Worm (Caenorhabditis elegans) whole organism, L4 larva: Measurements from ENCODE around the gene ZK1320.3.

Experiments
- D1046.2 ChIP-seq: fragments of 200-800 bp; sonication (Bioruptor generic); IDR thresholded peaks from 2 replicates; pipeline ENCODE4 v1.3.6; 2022; ENCODE audit warnings: missing genetic modification characterization, missing compliant biosample characterization
- F10B5.3 ChIP-seq: sonication (generic microtip); optimal IDR thresholded peaks from 2 replicates; lab custom pipeline; 2016; ENCODE audit warnings: mild to moderate bottlenecking, missing genetic modification characterization, missing compliant biosample characterization
- F49E8.2 ChIP-seq: sonication (generic microtip); optimal IDR thresholded peaks from 2 replicates; lab custom pipeline; 2016; ENCODE audit warnings: missing compliant biosample characterization, mild to moderate bottlenecking, missing genetic modification characterization, borderline replicate concordance
- R02D3.7 ChIP-seq: fragments of 150-350 bp; sonication (generic microtip); optimal IDR thresholded peaks from 3 replicates; lab custom pipeline; 2014; ENCODE audit warnings: missing biosample characterization, missing genetic modification characterization
- Y5F2A.4 ChIP-seq: fragments of 200-800 bp; sonication (Bioruptor generic); optimal IDR thresholded peaks from 2 replicates; lab custom pipeline; 2018; ENCODE audit warnings: mild to moderate bottlenecking, missing genetic modification characterization, missing compliant biosample characterization
- Y75B8A.6 ChIP-seq: fragments of 200-800 bp; sonication (Bioruptor generic); IDR thresholded peaks from 2 replicates; pipeline ENCODE4 v1.3.6; 2022; ENCODE audit warnings: missing genetic modification reagents, missing genetic modification characterization, missing compliant biosample characterization
- ceh-28 ChIP-seq: fragments of 150-350 bp; optimal IDR thresholded peaks from 2 replicates; lab custom pipeline; 2014; ENCODE audit warnings: missing biosample characterization, missing genetic modification reagents, missing genetic modification characterization
- ceh-32 ChIP-seq: sonication (generic microtip); optimal IDR thresholded peaks from 2 replicates; lab custom pipeline; 2016; ENCODE audit warnings: mild to moderate bottlenecking, missing genetic modification characterization, missing compliant biosample characterization; ENCODE audit not compliant: poor library complexity
- ceh-44 ChIP-seq: fragments of 200-800 bp; sonication (Bioruptor generic); IDR thresholded peaks from 2 replicates; pipeline ENCODE4 v1.3.6; 2022; ENCODE audit warnings: missing genetic modification reagents, missing genetic modification characterization, missing compliant biosample characterization
- ceh-62 ChIP-seq: sonication (generic microtip); optimal IDR thresholded peaks from 2 replicates; lab custom pipeline; 2017; ENCODE audit warnings: missing biosample characterization, missing genetic modification characterization
- ceh-82 ChIP-seq: sonication (generic microtip); optimal IDR thresholded peaks from 2 replicates; lab custom pipeline; 2017; ENCODE audit warnings: missing biosample characterization, missing genetic modification characterization
- daf-16 ChIP-seq, 3 experiments: sonication (generic microtip); optimal IDR thresholded peaks; 2 replicates each; lab custom pipeline; 2016 to 2017; ENCODE audit warnings: missing genetic modification characterization in 3 of 3, missing genetic modification reagents in 3 of 3, mild to moderate bottlenecking in 2 of 3, missing compliant biosample characterization in 2 of 3, missing biosample characterization in 1 of 3, moderate library complexity in 1 of 3
- dmd-6 ChIP-seq: fragments of 200-800 bp; sonication (Bioruptor generic); IDR thresholded peaks from 2 replicates; pipeline ENCODE4 v1.3.6; 2022; ENCODE audit warnings: missing genetic modification reagents, missing genetic modification characterization, missing compliant biosample characterization
- dmd-8 ChIP-seq: fragments of 200-800 bp; sonication (Bioruptor generic); IDR thresholded peaks from 2 replicates; pipeline ENCODE4 v1.3.6; 2022; ENCODE audit warnings: missing genetic modification characterization, missing compliant biosample characterization
- dmd-9 ChIP-seq: fragments of 200-800 bp; sonication (Bioruptor generic); IDR thresholded peaks from 2 replicates; pipeline ENCODE4 v1.3.6; 2022; ENCODE audit warnings: missing genetic modification reagents, missing genetic modification characterization, missing compliant biosample characterization
- dpl-1 ChIP-seq: fragments of 150-350 bp; optimal IDR thresholded peaks from 2 replicates; lab custom pipeline; 2014; ENCODE audit warnings: missing biosample characterization, missing genetic modification reagents, missing genetic modification characterization
- egl-43 ChIP-seq: fragments of 200-800 bp; sonication (Bioruptor generic); IDR thresholded peaks from 2 replicates; pipeline ENCODE4 v1.3.6; 2022; ENCODE audit warnings: missing genetic modification reagents, missing genetic modification characterization, missing compliant biosample characterization
- fkh-10 ChIP-seq: fragments of 150-350 bp; optimal IDR thresholded peaks from 2 replicates; lab custom pipeline; 2014; ENCODE audit warnings: missing biosample characterization, missing genetic modification reagents, missing genetic modification characterization
- hlh-11 ChIP-seq: fragments of 200-800 bp; sonication (Bioruptor generic); optimal IDR thresholded peaks from 2 replicates; lab custom pipeline; 2018; ENCODE audit warnings: mild to moderate bottlenecking, missing genetic modification characterization, missing compliant biosample characterization
- jun-1 ChIP-seq: fragments of 150-350 bp; optimal IDR thresholded peaks from 2 replicates; lab custom pipeline; 2014; ENCODE audit warnings: missing biosample characterization, missing genetic modification reagents, missing genetic modification characterization
- lim-7 ChIP-seq: fragments of 200-800 bp; sonication (Bioruptor generic); IDR thresholded peaks from 2 replicates; pipeline ENCODE4 v1.3.6; 2022; ENCODE audit warnings: missing genetic modification characterization, missing compliant biosample characterization
- lin-13 ChIP-seq: fragments of 150-350 bp; optimal IDR thresholded peaks from 2 replicates; lab custom pipeline; 2014; ENCODE audit warnings: missing biosample characterization, missing genetic modification reagents, missing genetic modification characterization
- lir-3 ChIP-seq: sonication (generic microtip); optimal IDR thresholded peaks from 2 replicates; lab custom pipeline; 2016; ENCODE audit warnings: mild to moderate bottlenecking, missing genetic modification characterization, missing compliant biosample characterization
- lsy-2 ChIP-seq, 2 experiments: fragments of 150-350 bp in 1 of 2; sonication (generic microtip) in 1 of 2; optimal IDR thresholded peaks; 2 replicates each; lab custom pipeline; 2014 to 2017; ENCODE audit warnings: missing biosample characterization in 2 of 2, missing genetic modification characterization in 2 of 2
- madf-9 ChIP-seq: fragments of 200-800 bp; sonication (Bioruptor generic); conservative IDR thresholded peaks from 2 replicates; pipeline ENCODE4 v1.3.6; 2022; ENCODE audit warnings: missing genetic modification reagents, missing genetic modification characterization, missing compliant biosample characterization
- mdl-1 ChIP-seq, 2 experiments: fragments of 150-350 bp in 1 of 2; sonication (generic microtip) in 1 of 2; optimal IDR thresholded peaks; 2 replicates each; lab custom pipeline; 2014 to 2017; ENCODE audit warnings: missing biosample characterization in 2 of 2, missing genetic modification characterization in 2 of 2
- mdt-29 ChIP-seq: fragments of 200-800 bp; sonication (Bioruptor generic); IDR thresholded peaks from 2 replicates; pipeline ENCODE4 v1.3.6; 2022; ENCODE audit warnings: missing genetic modification reagents, missing genetic modification characterization, missing compliant biosample characterization
- mep-1 ChIP-seq: fragments of 150-350 bp; sonication (generic microtip); optimal IDR thresholded peaks from 3 replicates; lab custom pipeline; 2014; ENCODE audit warnings: missing biosample characterization, missing genetic modification characterization
- mes-2 ChIP-seq: sonication (generic microtip); optimal IDR thresholded peaks from 2 replicates; lab custom pipeline; 2016; ENCODE audit warnings: missing genotype, mild to moderate bottlenecking, missing genetic modification characterization, missing compliant biosample characterization; ENCODE audit not compliant: poor library complexity, severe bottlenecking
- mxl-2 ChIP-seq: fragments of 200-800 bp; sonication (Bioruptor generic); conservative IDR thresholded peaks from 2 replicates; pipeline ENCODE4 v1.3.6; 2022; ENCODE audit warnings: missing genetic modification reagents, missing genetic modification characterization, missing compliant biosample characterization
- nhr-11 ChIP-seq: fragments of 150-350 bp; optimal IDR thresholded peaks from 2 replicates; lab custom pipeline; 2014; ENCODE audit warnings: missing biosample characterization, missing genetic modification characterization
- nhr-111 ChIP-seq: fragments of 200-800 bp; sonication (Bioruptor generic); optimal IDR thresholded peaks from 2 replicates; lab custom pipeline; 2018; ENCODE audit warnings: mild to moderate bottlenecking, missing genetic modification characterization, missing compliant biosample characterization
- nhr-25 ChIP-seq: sonication (generic microtip); optimal IDR thresholded peaks from 2 replicates; lab custom pipeline; 2017; ENCODE audit warnings: missing genetic modification characterization, mild to moderate bottlenecking, missing compliant biosample characterization, antibody characterized with exemption, moderate library complexity, borderline replicate concordance; ENCODE audit not compliant: insufficient read depth
- nhr-28 ChIP-seq: fragments of 150-350 bp; optimal IDR thresholded peaks from 2 replicates; lab custom pipeline; 2014; ENCODE audit warnings: missing biosample characterization, missing genetic modification characterization
- pha-4 ChIP-seq, 2 experiments: fragments of 150-350 bp in 1 of 2; fragments of 200-800 bp in 1 of 2; sonication (Bioruptor generic) in 1 of 2; IDR thresholded peaks in 1 of 2; optimal IDR thresholded peaks in 1 of 2; 2 replicates each; pipeline versions ENCODE4 v1.3.6 to Lab custom; 2014 to 2022; ENCODE audit warnings: missing genetic modification characterization in 2 of 2, missing genetic modification reagents in 2 of 2, missing biosample characterization in 1 of 2, missing compliant biosample characterization in 1 of 2
- php-3 ChIP-seq: fragments of 200-800 bp; sonication (Bioruptor generic); IDR thresholded peaks from 2 replicates; pipeline ENCODE4 v1.3.6; 2022; ENCODE audit warnings: missing genetic modification reagents, missing genetic modification characterization, missing compliant biosample characterization
- skn-1 ChIP-seq: fragments of 150-350 bp; optimal IDR thresholded peaks from 2 replicates; lab custom pipeline; 2014; ENCODE audit warnings: missing biosample characterization, missing genetic modification characterization
- snpc-1.2 ChIP-seq: fragments of 200-800 bp; sonication (Bioruptor generic); IDR thresholded peaks from 2 replicates; pipeline ENCODE4 v1.3.6; 2022; ENCODE audit warnings: missing genetic modification reagents, missing genetic modification characterization, missing compliant biosample characterization
- snpc-4 ChIP-seq: fragments of 150-350 bp; optimal IDR thresholded peaks from 2 replicates; lab custom pipeline; 2014; ENCODE audit warnings: missing biosample characterization, missing genetic modification characterization
- spr-1 ChIP-seq: sonication (generic microtip); optimal IDR thresholded peaks from 2 replicates; lab custom pipeline; 2016; ENCODE audit warnings: mild to moderate bottlenecking, missing genetic modification characterization, missing compliant biosample characterization
- tra-1 ChIP-seq: fragments of 200-800 bp; sonication (Bioruptor generic); IDR thresholded peaks from 2 replicates; pipeline ENCODE4 v1.3.6; 2022; ENCODE audit warnings: missing genetic modification reagents, missing genetic modification characterization, missing compliant biosample characterization
- unc-130 ChIP-seq: sonication (generic microtip); optimal IDR thresholded peaks from 2 replicates; lab custom pipeline; 2016; ENCODE audit warnings: missing genetic modification reagents, missing genetic modification characterization, missing compliant biosample characterization
- unc-39 ChIP-seq: sonication (generic microtip); optimal IDR thresholded peaks from 2 replicates; lab custom pipeline; 2017; ENCODE audit warnings: missing biosample characterization, missing genetic modification characterization
- zfp-2 ChIP-seq: sonication (generic microtip); optimal IDR thresholded peaks from 2 replicates; lab custom pipeline; 2016; ENCODE audit warnings: mild to moderate bottlenecking, missing genetic modification characterization, missing compliant biosample characterization
- zfp-3 ChIP-seq: fragments of 200-800 bp; sonication (Bioruptor generic); conservative IDR thresholded peaks from 2 replicates; pipeline ENCODE4 v1.3.6; 2022; ENCODE audit warnings: missing genetic modification reagents, missing genetic modification characterization, missing compliant biosample characterization
- zip-2 ChIP-seq: fragments of 150-350 bp; optimal IDR thresholded peaks from 2 replicates; lab custom pipeline; 2014; ENCODE audit warnings: missing biosample characterization, missing genetic modification characterization
- ztf-7 ChIP-seq: fragments of 150-350 bp; optimal IDR thresholded peaks from 2 replicates; lab custom pipeline; 2014; ENCODE audit warnings: missing biosample characterization, missing genetic modification characterization

ZK1320.3 gene

DNA sequence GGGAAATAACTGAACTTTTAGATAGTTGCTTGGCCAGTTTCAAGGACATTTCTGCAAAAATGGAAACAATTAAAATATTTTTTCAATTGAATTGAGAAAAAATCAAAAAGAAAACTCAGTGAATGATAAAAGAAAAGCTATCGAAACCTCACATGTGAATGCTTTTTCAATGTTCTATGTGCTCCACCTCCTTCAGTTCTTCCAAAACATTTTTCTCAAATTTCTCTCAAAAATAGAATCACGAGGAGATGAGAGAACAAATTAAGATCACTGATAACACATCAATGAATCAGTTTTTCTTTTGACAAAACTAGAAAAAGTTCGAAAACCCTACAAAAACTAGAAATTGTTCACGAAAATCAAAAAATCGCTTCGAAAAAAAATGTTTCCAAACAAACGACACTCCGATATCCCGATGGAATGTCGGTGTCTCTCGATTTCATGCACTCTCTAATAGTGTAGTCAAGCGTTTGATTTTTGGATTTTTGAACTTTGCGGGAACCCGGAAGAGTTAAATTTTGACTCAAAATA, 26.5 kb upstream of the ZK1320.3 start, which contains the start of gene ZK1320.9 (continued):
- TF ChIP-seq F49E8.2 (no peak), madf-9 (GFP tag; lab: Robert Waterston, UW) (no peak), dmd-8 (GFP tag; lab: Robert Waterston, UW) (no peak), daf-16 (GFP tag; optimal IDR thresholded peaks at IDR 0.05; lab: Kevin White, UChicago) (no peak), daf-16 (tag; optimal IDR thresholded peaks at IDR 0.05; lab: Kevin White, UChicago) (peak; percentile 54), ztf-7 (no peak), dmd-9 (GFP tag; lab: Robert Waterston, UW) (no peak), D1046.2 (GFP tag; lab: Robert Waterston, UW) (no peak), Y5F2A.4 (GFP tag; lab: Kevin White, UChicago) (no peak), R02D3.7 (no peak), ceh-32 (no peak), tra-1 (GFP tag; lab: Robert Waterston, UW) (no peak), zfp-3 (GFP tag; lab: Robert Waterston, UW) (no peak), nhr-111 (GFP tag; lab: Kevin White, UChicago) (no peak), ceh-28 (tag; lab: Kevin White, UChicago) (no peak), skn-1 (no peak), F10B5.3 (tag; lab: Kevin White, UChicago) (no peak), php-3 (GFP tag; lab: Robert Waterston, UW) (no peak), snpc-1.2 (GFP tag; lab: Robert Waterston, UW) (no peak), mxl-2 (GFP tag; lab: Robert Waterston, UW) (no peak), mes-2 (no peak), lin-13 (GFP tag; lab: Kevin White, UChicago) (no peak), mdl-1 (tag; optimal IDR thresholded peaks at IDR 0.05; lab: Kevin White, UChicago) (peak in 1 of 2 experiments; percentile 41), mep-1 (peak; percentile 46), unc-130 (no peak), ceh-82 (no peak), lim-7 (GFP tag; lab: Robert Waterston, UW) (no peak), ceh-62 (tag; lab: Kevin White, UChicago) (no peak), dmd-6 (GFP tag; lab: Robert Waterston, UW) (peak; percentile 48; the same call in 1 of the 2 replicates), unc-39 (no peak), dpl-1 (GFP tag; lab: Kevin White, UChicago) (peak; percentile 23), spr-1 (no peak), lir-3 (tag; lab: Kevin White, UChicago) (no peak), nhr-25 (no peak), Y75B8A.6 (GFP tag; lab: Robert Waterston, UW) (no peak), pha-4 (GFP tag; IDR thresholded peaks at IDR 0.05; lab: Robert Waterston, UW) (no peak), pha-4 (tag; optimal IDR thresholded peaks at IDR 0.05; lab: Kevin White, UChicago) (peak; percentile 24), snpc-4 (tag; lab: Kevin White, UChicago) (no peak), hlh-11 (no peak), mdt-29 (GFP tag; lab: Robert Waterston, UW) (no peak), egl-43 (GFP tag; lab: Robert Waterston, UW) (no peak), ceh-44 (no peak), nhr-28 (tag; lab: Kevin White, UChicago) (peak; percentile 84), jun-1 (tag; lab: Kevin White, UChicago) (no peak), lsy-2 (tag; optimal IDR thresholded peaks at IDR 0.05; lab: Kevin White, UChicago) (peak in 1 of 2 experiments; percentile 1), nhr-11 (peak; percentile 75), zfp-2 (no peak), zip-2 (no peak), fkh-10 (GFP tag; lab: Kevin White, UChicago) (no peak)
